Worm (Caenorhabditis elegans): ENCODE measurements around the gene zig-8.

DNA sequence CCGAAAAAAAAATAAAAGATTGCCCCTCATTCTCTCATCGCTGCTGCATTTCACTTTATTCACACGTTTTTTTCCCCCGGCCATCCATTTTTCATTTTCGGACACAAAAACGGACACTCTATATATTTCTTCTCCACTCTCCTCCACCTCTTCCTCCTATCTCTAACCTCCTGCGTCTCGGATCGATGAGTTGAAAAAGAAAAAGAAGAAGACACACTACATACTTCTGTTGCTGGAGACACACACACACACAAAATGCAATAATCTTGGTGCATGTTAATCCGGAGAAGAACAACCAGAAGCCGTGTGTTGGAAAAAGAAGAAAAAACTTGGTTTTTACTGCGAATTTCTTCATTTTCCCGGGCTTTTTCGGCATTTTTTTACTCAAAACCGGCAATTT is 13.7 kb upstream of the zig-8 start:
- TF ChIP-seq ceh-36 (tag; optimal IDR thresholded peaks at IDR 0.05) (no peak), ceh-13 (GFP tag; optimal IDR thresholded peaks at IDR 0.05) (no peak), hmg-4 (GFP tag; optimal IDR thresholded peaks at IDR 0.05) (no peak), ama-1 (optimal IDR thresholded peaks at IDR 0.05) (no peak), tbx-37 (GFP tag; conservative IDR thresholded peaks at IDR 0.05) (no peak), B0310.2 (tag; optimal IDR thresholded peaks at IDR 0.05) (no peak), scrt-1 (GFP tag; IDR thresholded peaks at IDR 0.05) (no peak), pes-1 (GFP tag; IDR thresholded peaks at IDR 0.05) (no peak), aly-1 (tag; optimal IDR thresholded peaks at IDR 0.05) (no peak)

All from whole organism, early embryonic.